Worm (Caenorhabditis elegans) whole organism, L4 larva: ENCODE measurements around the gene sdn-1.
A peak's percentile ranks its signal among the peaks of the same experiment; 100 is the strongest.

ENCODE experiments used
- ZK546.5 ChIP-seq, 2 experiments: sonication (generic microtip); optimal IDR thresholded peaks; 2 replicates each; lab custom pipeline; 2017; ENCODE audit warnings: missing biosample characterization in 2 of 2, missing genetic modification characterization in 2 of 2
- aha-1 ChIP-seq: fragments of 150-350 bp; peaks from one replicate; lab custom pipeline; 2014; ENCODE audit warnings: missing biosample characterization, missing genetic modification characterization
- aly-2 ChIP-seq: sonication (generic microtip); optimal IDR thresholded peaks from 2 replicates; lab custom pipeline; 2018; ENCODE audit warnings: missing biosample characterization, missing genetic modification characterization
- ceh-20 ChIP-seq: fragments of 200-800 bp; sonication (Bioruptor generic); IDR thresholded peaks from 2 replicates; pipeline ENCODE4 v1.3.6; 2022; ENCODE audit warnings: missing genetic modification reagents, missing genetic modification characterization, missing compliant biosample characterization
- ceh-82 ChIP-seq: sonication (generic microtip); optimal IDR thresholded peaks from 2 replicates; lab custom pipeline; 2017; ENCODE audit warnings: missing biosample characterization, missing genetic modification characterization
- ces-1 ChIP-seq: fragments of 150-350 bp; sonication (generic microtip); optimal IDR thresholded peaks from 4 replicates; lab custom pipeline; 2014; ENCODE audit warnings: missing biosample characterization, missing genetic modification reagents, missing genetic modification characterization
- daf-16 ChIP-seq, 3 experiments: sonication (generic microtip); optimal IDR thresholded peaks; 2 replicates each; lab custom pipeline; 2016 to 2017; ENCODE audit warnings: missing genetic modification characterization in 3 of 3, missing genetic modification reagents in 3 of 3, mild to moderate bottlenecking in 2 of 3, missing compliant biosample characterization in 2 of 3, missing biosample characterization in 1 of 3, moderate library complexity in 1 of 3
- dmd-6 ChIP-seq: fragments of 200-800 bp; sonication (Bioruptor generic); IDR thresholded peaks from 2 replicates; pipeline ENCODE4 v1.3.6; 2022; ENCODE audit warnings: missing genetic modification reagents, missing genetic modification characterization, missing compliant biosample characterization
- dmd-9 ChIP-seq: fragments of 200-800 bp; sonication (Bioruptor generic); IDR thresholded peaks from 2 replicates; pipeline ENCODE4 v1.3.6; 2022; ENCODE audit warnings: missing genetic modification reagents, missing genetic modification characterization, missing compliant biosample characterization
- duxl-1 ChIP-seq: sonication (generic microtip); optimal IDR thresholded peaks from 2 replicates; lab custom pipeline; 2016; ENCODE audit warnings: mild to moderate bottlenecking, missing genetic modification characterization, moderate library complexity, missing compliant biosample characterization; ENCODE audit not compliant: poor library complexity
- dve-1 ChIP-seq: sonication (generic microtip); optimal IDR thresholded peaks from 2 replicates; lab custom pipeline; 2017; ENCODE audit warnings: antibody characterized with exemption, mild to moderate bottlenecking, missing genetic modification characterization, missing compliant biosample characterization; ENCODE audit not compliant: insufficient read depth
- egl-27 ChIP-seq: sonication (generic microtip); optimal IDR thresholded peaks from 3 replicates; lab custom pipeline; 2017; ENCODE audit warnings: missing biosample characterization, missing genetic modification reagents, missing genetic modification characterization
- hlh-11 ChIP-seq: fragments of 200-800 bp; sonication (Bioruptor generic); optimal IDR thresholded peaks from 2 replicates; lab custom pipeline; 2018; ENCODE audit warnings: mild to moderate bottlenecking, missing genetic modification characterization, missing compliant biosample characterization
- hlh-30 ChIP-seq: sonication (generic microtip); optimal IDR thresholded peaks from 2 replicates; lab custom pipeline; 2017; ENCODE audit warnings: antibody characterized with exemption, mild to moderate bottlenecking, missing genetic modification characterization, missing compliant biosample characterization; ENCODE audit not compliant: insufficient read depth
- jun-1 ChIP-seq: fragments of 150-350 bp; optimal IDR thresholded peaks from 2 replicates; lab custom pipeline; 2014; ENCODE audit warnings: missing biosample characterization, missing genetic modification reagents, missing genetic modification characterization
- lsy-2 ChIP-seq, 2 experiments: fragments of 150-350 bp in 1 of 2; sonication (generic microtip) in 1 of 2; optimal IDR thresholded peaks; 2 replicates each; lab custom pipeline; 2014 to 2017; ENCODE audit warnings: missing biosample characterization in 2 of 2, missing genetic modification characterization in 2 of 2
- madf-5 ChIP-seq, 2 experiments: fragments of 200-800 bp; sonication (Bioruptor generic); IDR thresholded peaks; 2 replicates each; pipeline ENCODE4 v1.3.6; 2022; ENCODE audit warnings: missing compliant biosample characterization in 2 of 2, missing genetic modification characterization in 2 of 2
- mes-2 ChIP-seq: sonication (generic microtip); optimal IDR thresholded peaks from 2 replicates; lab custom pipeline; 2016; ENCODE audit warnings: missing genotype, mild to moderate bottlenecking, missing genetic modification characterization, missing compliant biosample characterization; ENCODE audit not compliant: poor library complexity, severe bottlenecking
- nhr-111 ChIP-seq: fragments of 200-800 bp; sonication (Bioruptor generic); optimal IDR thresholded peaks from 2 replicates; lab custom pipeline; 2018; ENCODE audit warnings: mild to moderate bottlenecking, missing genetic modification characterization, missing compliant biosample characterization
- nhr-28 ChIP-seq: fragments of 150-350 bp; optimal IDR thresholded peaks from 2 replicates; lab custom pipeline; 2014; ENCODE audit warnings: missing biosample characterization, missing genetic modification characterization
- pha-4 ChIP-seq, 2 experiments: fragments of 150-350 bp in 1 of 2; fragments of 200-800 bp in 1 of 2; sonication (Bioruptor generic) in 1 of 2; IDR thresholded peaks in 1 of 2; optimal IDR thresholded peaks in 1 of 2; 2 replicates each; pipeline versions ENCODE4 v1.3.6 to Lab custom; 2014 to 2022; ENCODE audit warnings: missing genetic modification characterization in 2 of 2, missing genetic modification reagents in 2 of 2, missing biosample characterization in 1 of 2, missing compliant biosample characterization in 1 of 2
- php-3 ChIP-seq: fragments of 200-800 bp; sonication (Bioruptor generic); IDR thresholded peaks from 2 replicates; pipeline ENCODE4 v1.3.6; 2022; ENCODE audit warnings: missing genetic modification reagents, missing genetic modification characterization, missing compliant biosample characterization
- pqm-1 ChIP-seq: sonication (generic microtip); optimal IDR thresholded peaks from 2 replicates; lab custom pipeline; 2017; ENCODE audit warnings: missing biosample characterization, missing genetic modification characterization
- saeg-2 ChIP-seq: fragments of 200-800 bp; sonication (Bioruptor generic); IDR thresholded peaks from 2 replicates; pipeline ENCODE4 v1.3.6; 2022; ENCODE audit warnings: missing genetic modification reagents, missing genetic modification characterization, missing compliant biosample characterization
- snpc-1.2 ChIP-seq: fragments of 200-800 bp; sonication (Bioruptor generic); IDR thresholded peaks from 2 replicates; pipeline ENCODE4 v1.3.6; 2022; ENCODE audit warnings: missing genetic modification reagents, missing genetic modification characterization, missing compliant biosample characterization
- unc-62 ChIP-seq, 3 experiments: fragments of 150-350 bp in 1 of 3; sonication (generic microtip); optimal IDR thresholded peaks in 2 of 3; peaks in 1 of 3; 1 replicate in 1 of 3; 2 replicates in 2 of 3; lab custom pipeline; 2014 to 2017; ENCODE audit warnings: missing biosample characterization in 3 of 3, missing genetic modification characterization in 3 of 3, missing genetic modification reagents in 3 of 3, missing genotype in 1 of 3

The sdn-1 gene

DNA sequence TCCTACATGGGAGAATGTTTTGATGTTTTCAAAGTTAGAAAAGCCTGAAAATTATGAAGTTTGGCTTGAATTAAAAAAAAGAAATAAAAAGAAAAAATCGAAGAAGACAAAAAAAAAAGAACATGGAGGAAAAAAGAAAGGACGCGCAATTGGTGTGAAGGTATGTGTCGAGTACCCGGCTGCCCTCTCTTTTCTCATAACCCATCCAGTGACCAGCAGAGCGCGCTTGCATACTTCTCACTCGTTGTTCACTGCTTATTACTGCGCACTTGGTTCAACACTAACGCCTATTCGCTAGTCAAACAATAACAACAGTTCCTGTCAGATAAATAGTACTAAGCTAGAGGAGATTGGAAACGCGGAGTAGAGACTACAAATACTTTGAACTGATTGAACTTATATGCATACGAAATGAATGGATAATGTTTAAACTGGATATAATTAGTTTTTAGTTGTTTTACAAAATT is 31.1 kb upstream of the sdn-1 start, which contains the start of gene abl-1 (continued):
- TF ChIP-seq nhr-111 (GFP tag; lab: Kevin White, UChicago): no peak

ce11 chrX:10623119-10623518 is 30.0 kb upstream of the sdn-1 start:
- TF ChIP-seq hlh-30: peak; percentile 51
- peak in 1 of 2 experiments; percentile 84 for TF ChIP-seq unc-62 (GFP tag; optimal IDR thresholded peaks at IDR 0.05 in 1 of 2; lab: Kevin White, UChicago)
- TF ChIP-seq unc-62 (tag; optimal IDR thresholded peaks at IDR 0.05; lab: Kevin White, UChicago): no peak
- TF ChIP-seq snpc-1.2 (GFP tag; lab: Robert Waterston, UW): no peak
- TF ChIP-seq, all 104 proteins: peak for 2

DNA sequence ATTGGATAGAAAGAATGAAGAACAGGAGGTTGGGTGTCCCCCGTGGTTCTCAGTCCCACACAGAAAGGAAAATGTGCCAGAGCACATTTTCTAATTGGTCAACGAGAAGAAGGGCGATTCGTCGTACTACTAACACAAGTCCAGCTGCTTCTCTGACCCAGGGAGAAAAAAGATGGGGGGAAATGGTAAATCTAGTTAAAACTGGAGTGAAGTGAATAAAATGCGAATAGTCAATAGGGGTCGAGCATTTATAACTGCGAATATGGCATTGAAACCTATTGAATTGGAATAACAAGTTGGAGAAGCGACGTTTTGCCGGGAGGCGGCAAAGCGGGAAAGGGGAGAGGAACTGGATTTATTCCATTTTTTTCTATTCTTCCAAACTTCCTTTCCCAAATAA is 29.5 kb upstream of the sdn-1 start:
- peak in 1 of 2 experiments; percentile 21 for TF ChIP-seq unc-62 (GFP tag; optimal IDR thresholded peaks at IDR 0.05 in 1 of 2; lab: Kevin White, UChicago)
- TF ChIP-seq unc-62 (tag; optimal IDR thresholded peaks at IDR 0.05; lab: Kevin White, UChicago): no peak
- no peak for TF ChIP-seq madf-5 (GFP tag; IDR thresholded peaks at IDR 0.05; lab: Robert Waterston, UW)
- TF ChIP-seq, all 104 proteins: peak for 1

DNA sequence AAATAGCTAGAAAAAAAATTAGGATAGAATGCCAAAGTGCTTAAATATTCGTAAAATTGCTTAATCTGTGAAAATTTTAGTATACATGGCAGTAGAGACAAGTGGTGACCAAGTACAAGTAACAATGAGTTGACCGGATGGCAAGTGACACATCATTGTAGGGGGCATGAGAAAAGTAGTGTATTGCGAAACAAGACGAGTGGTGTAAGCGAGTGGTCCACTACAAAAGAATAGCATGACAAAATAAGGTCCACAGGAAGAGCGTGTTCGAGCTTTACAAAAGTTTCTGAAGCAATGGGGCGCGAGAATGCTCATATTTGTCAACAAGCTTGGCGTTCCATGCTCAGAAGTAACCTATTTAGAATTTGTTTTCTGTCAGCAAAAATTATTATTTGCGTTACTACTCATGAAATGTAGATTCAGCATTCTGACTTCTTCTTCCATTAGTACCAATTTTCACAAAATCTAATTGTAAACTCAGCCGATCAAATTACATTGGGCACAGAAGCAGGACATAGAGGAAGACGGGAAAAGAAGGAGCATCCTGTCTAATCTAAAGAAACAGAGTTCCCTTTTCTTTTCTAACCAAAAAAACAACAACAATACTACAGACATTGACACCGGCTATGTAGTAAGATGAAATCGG is 26.5 kb upstream of the sdn-1 start:
- TF ChIP-seq aha-1 (tag; lab: Kevin White, UChicago) (peak; percentile 84), ces-1 (peak; percentile 55), ceh-20 (GFP tag; lab: Robert Waterston, UW) (no peak), saeg-2 (GFP tag; lab: Robert Waterston, UW) (no peak), aly-2 (tag; lab: Kevin White, UChicago) (no peak)

DNA sequence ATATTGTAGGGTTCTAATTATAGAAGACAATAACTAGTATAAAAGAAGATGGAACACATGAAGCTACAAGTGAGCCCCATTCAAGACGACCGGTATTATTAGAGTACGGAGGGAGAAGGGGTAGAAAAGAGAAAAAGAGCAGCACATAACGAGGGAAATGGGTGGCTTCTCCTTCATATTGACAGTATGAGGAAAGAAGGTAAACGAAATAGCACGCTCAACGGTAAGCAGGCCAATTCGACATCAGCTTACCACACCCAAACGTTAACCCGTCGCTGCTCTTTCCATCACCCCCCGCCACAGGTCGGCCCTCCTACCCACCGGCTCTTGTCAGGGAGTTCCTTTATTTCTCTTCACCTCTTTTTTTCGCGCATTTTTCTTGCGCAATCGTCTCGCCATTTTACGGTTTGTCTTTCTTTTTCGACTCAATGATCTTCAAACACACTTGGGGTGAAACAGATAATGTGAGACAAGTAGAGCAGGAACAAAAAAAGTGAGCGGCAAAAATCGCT is 25.5 kb upstream of the sdn-1 start:
- no peak for TF ChIP-seq ceh-82 (tag; lab: Kevin White, UChicago)
- TF ChIP-seq egl-27 (tag; lab: Kevin White, UChicago): no peak
- TF ChIP-seq unc-62 (GFP tag; optimal IDR thresholded peaks at IDR 0.05 in 1 of 2; lab: Kevin White, UChicago): peak in 1 of 2 experiments; percentile 68
- TF ChIP-seq unc-62 (tag; optimal IDR thresholded peaks at IDR 0.05; lab: Kevin White, UChicago): no peak
- no peak for TF ChIP-seq dmd-9 (GFP tag; lab: Robert Waterston, UW)
- TF ChIP-seq dmd-6 (GFP tag; lab: Robert Waterston, UW): peak; percentile 18; the same call in 1 of the 2 replicates
- TF ChIP-seq duxl-1 (tag; lab: Kevin White, UChicago): no peak
- TF ChIP-seq, all 104 proteins: peak for 2

ce11 chrX:10617815-10618214 is 24.7 kb upstream of the sdn-1 start:
- TF ChIP-seq dmd-6 (GFP tag; lab: Robert Waterston, UW) (peak; percentile 36; the same call in 1 of the 2 replicates), pqm-1 (peak; percentile 71), hlh-11 (tag; lab: Kevin White, UChicago) (peak; percentile 33), jun-1 (tag; lab: Kevin White, UChicago) (no peak), ZK546.5 (tag; optimal IDR thresholded peaks at IDR 0.05; lab: Kevin White, UChicago) (no peak), nhr-28 (tag; lab: Kevin White, UChicago) (peak; percentile 40), daf-16 (GFP tag; optimal IDR thresholded peaks at IDR 0.05; lab: Kevin White, UChicago) (no peak), daf-16 (tag; optimal IDR thresholded peaks at IDR 0.05; lab: Kevin White, UChicago) (peak; percentile 20), dve-1 (peak; percentile 0), php-3 (GFP tag; lab: Robert Waterston, UW) (peak; percentile 59; the same call in 1 of the 2 replicates)
- TF ChIP-seq, all 104 proteins: peak for 7

DNA sequence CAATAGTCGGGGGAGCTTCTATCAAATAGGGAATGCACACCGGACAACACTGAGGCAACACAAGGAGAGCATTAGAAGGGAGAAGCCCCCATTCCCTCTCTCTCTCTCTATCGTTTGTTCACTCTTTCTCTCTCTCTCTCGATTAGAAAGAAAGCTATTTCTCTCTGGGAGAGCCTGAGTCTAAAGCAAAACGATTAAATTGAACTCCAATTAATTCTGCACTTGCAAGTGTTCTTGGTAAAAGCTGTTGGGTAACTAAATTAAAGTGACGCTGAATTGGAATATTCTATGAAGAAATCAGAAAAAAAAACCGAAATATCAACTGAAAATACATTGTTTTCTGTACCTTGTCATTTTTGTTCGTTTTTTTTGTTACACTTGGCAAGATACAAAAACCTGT is 22.9 kb upstream of the sdn-1 start:
- TF ChIP-seq mes-2 (tag; lab: Kevin White, UChicago) (peak; percentile 27), hlh-11 (tag; lab: Kevin White, UChicago) (peak; percentile 14), pha-4 (GFP tag; IDR thresholded peaks at IDR 0.05; lab: Robert Waterston, UW) (no peak), pha-4 (tag; optimal IDR thresholded peaks at IDR 0.05; lab: Kevin White, UChicago) (peak; percentile 45), lsy-2 (tag; optimal IDR thresholded peaks at IDR 0.05; lab: Kevin White, UChicago) (no peak)
